Fruit fly (Drosophila melanogaster): ENCODE data around the gene Cpr72Ec.

The Cpr72Ec gene

dm6 chr3L:16328207-16328891 is 38.8 kb downstream of the Cpr72Ec start, which contains the start of gene CG13058 (continued):
- TF ChIP-seq Hand (GFP tag; optimal IDR thresholded peaks at IDR 0.05) (peak; percentile 3), cwo (GFP tag; optimal IDR thresholded peaks at IDR 0.05) (peak; percentile 38), cg (GFP tag; optimal IDR thresholded peaks at IDR 0.05) (no peak), CG8290 (GFP tag; optimal IDR thresholded peaks at IDR 0.05) (no peak), CG8290 (tag; optimal IDR thresholded peaks at IDR 0.05) (peak in 1 of 2 experiments; percentile 81), danr (GFP tag; IDR thresholded peaks at IDR 0.05) (no peak), NC2α (GFP tag; optimal IDR thresholded peaks at IDR 0.05) (no peak), schlank (tag; optimal IDR thresholded peaks at IDR 0.05) (no peak), knrl (GFP tag; IDR thresholded peaks at IDR 0.05; ENCODE audit: partially characterized antibody) (no peak), row (GFP tag; IDR thresholded peaks at IDR 0.05) (peak; percentile 83), Fer3 (tag; optimal IDR thresholded peaks at IDR 0.05) (peak; percentile 59), tx (GFP tag; optimal IDR thresholded peaks at IDR 0.05) (peak; percentile 72), gro (GFP tag; optimal IDR thresholded peaks at IDR 0.05) (no peak), Spps (tag; optimal IDR thresholded peaks at IDR 0.05) (no peak), CG13624 (GFP tag; optimal IDR thresholded peaks at IDR 0.05) (no peak), odd (GFP tag; optimal IDR thresholded peaks at IDR 0.05) (peak; percentile 64), CG6854 (GFP tag; optimal IDR thresholded peaks at IDR 0.05) (peak; percentile 39), CG15269 (tag; optimal IDR thresholded peaks at IDR 0.05) (peak; percentile 86), CG12236 (GFP tag; optimal IDR thresholded peaks at IDR 0.05) (no peak), NC2β (GFP tag; optimal IDR thresholded peaks at IDR 0.05) (no peak), CG16815 (GFP tag; optimal IDR thresholded peaks at IDR 0.05) (peak; percentile 17), CG12769 (tag; optimal IDR thresholded peaks at IDR 0.05) (peak; percentile 84), chinmo (GFP tag; IDR thresholded peaks at IDR 0.05; ENCODE audit: partially characterized antibody) (no peak), CG7372 (GFP tag; IDR thresholded peaks at IDR 0.05) (no peak), grn (GFP tag; optimal IDR thresholded peaks at IDR 0.05) (no peak), dmrt99B (tag; optimal IDR thresholded peaks at IDR 0.05) (peak; percentile 77), CG11398 (GFP tag; optimal IDR thresholded peaks at IDR 0.05) (peak; percentile 30), CG2678 (tag; optimal IDR thresholded peaks at IDR 0.05) (peak; percentile 78), fd96Cb (tag; optimal IDR thresholded peaks at IDR 0.05) (peak; percentile 60), br (optimal IDR thresholded peaks at IDR 0.05) (no peak), CG4820 (GFP tag; optimal IDR thresholded peaks at IDR 0.05) (peak; percentile 57), z (GFP tag; IDR thresholded peaks at IDR 0.05) (no peak), trem (tag; optimal IDR thresholded peaks at IDR 0.05) (no peak), Ets97D (GFP tag; optimal IDR thresholded peaks at IDR 0.05) (no peak), CG17912 (GFP tag; optimal IDR thresholded peaks at IDR 0.05) (no peak), Eip74EF (GFP tag; optimal IDR thresholded peaks at IDR 0.05) (peak in 1 of 2 experiments; percentile 15), Hr78 (GFP tag; optimal IDR thresholded peaks at IDR 0.05) (no peak), CG12299 (tag; optimal IDR thresholded peaks at IDR 0.05) (no peak), Hey (tag; optimal IDR thresholded peaks at IDR 0.05) (no peak), CG17829 (tag; optimal IDR thresholded peaks at IDR 0.05) (no peak), btn (GFP tag; optimal IDR thresholded peaks at IDR 0.05) (no peak), E2f2 (GFP tag; IDR thresholded peaks at IDR 0.05) (peak; percentile 56), dan (GFP tag; IDR thresholded peaks at IDR 0.05) (no peak), Neu2 (GFP tag; optimal IDR thresholded peaks at IDR 0.05; ENCODE audit: borderline replicate concordance) (no peak), wdn (GFP tag; IDR thresholded peaks at IDR 0.05) (0 out of 2 replicates have a peak, but pooled peaks have one; percentile 60), Dbx (GFP tag; IDR thresholded peaks at IDR 0.05) (peak; percentile 64; the same call in 2 of the 3 replicates), Dp (GFP tag; optimal IDR thresholded peaks at IDR 0.05) (no peak), BEAF-32 (GFP tag; optimal IDR thresholded peaks at IDR 0.05) (no peak), ems (GFP tag; optimal IDR thresholded peaks at IDR 0.05) (no peak), CG13424 (tag; optimal IDR thresholded peaks at IDR 0.05) (peak; percentile 84)
